Worm (Caenorhabditis elegans) whole organism, L2 larva: Measurements from ENCODE around the gene gpd-4.

ENCODE experiments used
- C34F6.9 ChIP-seq: fragments of 150-350 bp; optimal IDR thresholded peaks from 2 replicates; lab custom pipeline; 2014; ENCODE audit warnings: missing biosample characterization, missing genetic modification characterization
- F13H6.1 ChIP-seq: sonication (generic microtip); optimal IDR thresholded peaks from 2 replicates; lab custom pipeline; 2016; ENCODE audit warnings: missing genetic modification characterization, missing compliant biosample characterization
- R02D3.7 ChIP-seq: fragments of 150-350 bp; optimal IDR thresholded peaks from 2 replicates; lab custom pipeline; 2014; ENCODE audit warnings: missing biosample characterization, missing genetic modification characterization
- Y55F3AM.14 ChIP-seq: fragments of 200-800 bp; sonication (Bioruptor generic); optimal IDR thresholded peaks from 2 replicates; lab custom pipeline; 2018; ENCODE audit warnings: mild to moderate bottlenecking, missing genetic modification characterization, missing compliant biosample characterization
- ZK546.5 ChIP-seq: sonication (generic microtip); optimal IDR thresholded peaks from 2 replicates; lab custom pipeline; 2017; ENCODE audit warnings: missing biosample characterization, missing genetic modification characterization
- alr-1 ChIP-seq: fragments of 150-350 bp; optimal IDR thresholded peaks from 2 replicates; lab custom pipeline; 2014; ENCODE audit warnings: missing biosample characterization, missing genetic modification characterization
- aly-2 ChIP-seq: fragments of 150-350 bp; optimal IDR thresholded peaks from 2 replicates; lab custom pipeline; 2014; ENCODE audit warnings: missing biosample characterization, missing genetic modification characterization
- ama-1 ChIP-seq: fragments of 150-350 bp; optimal IDR thresholded peaks from 2 replicates; lab custom pipeline; 2018; ENCODE audit warnings: inconsistent platforms
- blmp-1 ChIP-seq: sonication (generic microtip); optimal IDR thresholded peaks from 2 replicates; lab custom pipeline; 2017; ENCODE audit warnings: missing genetic modification characterization, mild to moderate bottlenecking, missing compliant biosample characterization, antibody characterized with exemption, moderate library complexity; ENCODE audit not compliant: insufficient read depth
- ceh-16 ChIP-seq: fragments of 150-350 bp; optimal IDR thresholded peaks from 2 replicates; lab custom pipeline; 2014; ENCODE audit warnings: missing biosample characterization, missing genetic modification characterization
- ceh-82 ChIP-seq: fragments of 150-350 bp; optimal IDR thresholded peaks from 2 replicates; lab custom pipeline; 2014; ENCODE audit warnings: missing biosample characterization, missing genetic modification characterization
- crh-2 ChIP-seq: sonication (generic microtip); optimal IDR thresholded peaks from 2 replicates; lab custom pipeline; 2017; ENCODE audit warnings: missing biosample characterization, missing genetic modification characterization
- dmd-4 ChIP-seq: sonication (generic microtip); optimal IDR thresholded peaks from 2 replicates; lab custom pipeline; 2017; ENCODE audit warnings: missing biosample characterization, missing genetic modification characterization
- egl-27 ChIP-seq: sonication (generic microtip); optimal IDR thresholded peaks from 3 replicates; lab custom pipeline; 2017; ENCODE audit warnings: missing biosample characterization, missing genetic modification reagents, missing genetic modification characterization
- elt-1 ChIP-seq: fragments of 150-350 bp; optimal IDR thresholded peaks from 2 replicates; lab custom pipeline; 2014; ENCODE audit warnings: missing biosample characterization, missing genetic modification characterization
- elt-3 ChIP-seq: sonication (generic microtip); optimal IDR thresholded peaks from 2 replicates; lab custom pipeline; 2017; ENCODE audit warnings: missing biosample characterization, missing genetic modification characterization
- fos-1 ChIP-seq: fragments of 150-350 bp; optimal IDR thresholded peaks from 2 replicates; lab custom pipeline; 2014; ENCODE audit warnings: missing biosample characterization, missing genetic modification characterization
- gmeb-1 ChIP-seq: fragments of 150-350 bp; optimal IDR thresholded peaks from 2 replicates; lab custom pipeline; 2014; ENCODE audit warnings: missing biosample characterization, missing genetic modification characterization
- lin-11 ChIP-seq: fragments of 150-350 bp; sonication (generic microtip); optimal IDR thresholded peaks from 2 replicates; lab custom pipeline; 2014; ENCODE audit warnings: missing biosample characterization, missing genetic modification characterization, inconsistent platforms, mixed read lengths
- lin-13 ChIP-seq: fragments of 150-350 bp; optimal IDR thresholded peaks from 2 replicates; lab custom pipeline; 2014; ENCODE audit warnings: missing biosample characterization, missing genetic modification reagents, missing genetic modification characterization
- lin-39 ChIP-seq: fragments of 150-350 bp; optimal IDR thresholded peaks from 2 replicates; lab custom pipeline; 2014; ENCODE audit warnings: missing biosample characterization, missing genetic modification reagents, missing genetic modification characterization
- lsy-2 ChIP-seq, 2 experiments: fragments of 150-350 bp in 1 of 2; sonication (generic microtip) in 1 of 2; optimal IDR thresholded peaks; 2 replicates each; lab custom pipeline; 2014 to 2017; ENCODE audit warnings: missing biosample characterization in 2 of 2, missing genetic modification characterization in 2 of 2
- mab-5 ChIP-seq: fragments of 150-350 bp; optimal IDR thresholded peaks from 2 replicates; lab custom pipeline; 2014; ENCODE audit warnings: missing biosample characterization, missing genetic modification characterization
- mbf-1 ChIP-seq: sonication (generic microtip); optimal IDR thresholded peaks from 2 replicates; lab custom pipeline; 2017; ENCODE audit warnings: missing biosample characterization, missing genetic modification characterization
- mdl-1 ChIP-seq, 2 experiments: fragments of 150-350 bp in 1 of 2; sonication (generic microtip) in 1 of 2; optimal IDR thresholded peaks; 2 replicates each; lab custom pipeline; 2017; ENCODE audit warnings: missing biosample characterization in 2 of 2, missing genetic modification characterization in 2 of 2
- nhr-10 ChIP-seq: sonication (generic microtip); optimal IDR thresholded peaks from 2 replicates; lab custom pipeline; 2017; ENCODE audit warnings: missing biosample characterization, missing genetic modification characterization
- nhr-11 ChIP-seq: fragments of 150-350 bp; optimal IDR thresholded peaks from 2 replicates; lab custom pipeline; 2014; ENCODE audit warnings: missing biosample characterization, missing genetic modification characterization
- nhr-12 ChIP-seq: fragments of 150-350 bp; optimal IDR thresholded peaks from 2 replicates; lab custom pipeline; 2014; ENCODE audit warnings: missing biosample characterization, missing genetic modification characterization
- nhr-129 ChIP-seq: fragments of 150-350 bp; optimal IDR thresholded peaks from 2 replicates; lab custom pipeline; 2014; ENCODE audit warnings: missing biosample characterization, missing genetic modification characterization
- nhr-21 ChIP-seq: fragments of 150-350 bp; optimal IDR thresholded peaks from 2 replicates; lab custom pipeline; 2014; ENCODE audit warnings: missing biosample characterization, missing genetic modification characterization
- nhr-23 ChIP-seq: fragments of 150-350 bp; optimal IDR thresholded peaks from 2 replicates; lab custom pipeline; 2014; ENCODE audit warnings: missing biosample characterization, missing genetic modification reagents, missing genetic modification characterization
- nhr-237 ChIP-seq: fragments of 150-350 bp; optimal IDR thresholded peaks from 2 replicates; lab custom pipeline; 2014; ENCODE audit warnings: missing biosample characterization, missing genetic modification characterization
- nhr-25 ChIP-seq: fragments of 150-350 bp; sonication (generic microtip); optimal IDR thresholded peaks from 3 replicates; lab custom pipeline; 2014; ENCODE audit warnings: missing biosample characterization, missing genetic modification characterization
- nhr-6 ChIP-seq: fragments of 150-350 bp; optimal IDR thresholded peaks from 2 replicates; lab custom pipeline; 2014; ENCODE audit warnings: missing biosample characterization, missing genetic modification characterization
- nhr-77 ChIP-seq: fragments of 150-350 bp; optimal IDR thresholded peaks from 2 replicates; lab custom pipeline; 2014; ENCODE audit warnings: missing biosample characterization, missing genetic modification characterization
- peb-1 ChIP-seq: fragments of 150-350 bp; optimal IDR thresholded peaks from 2 replicates; lab custom pipeline; 2014; ENCODE audit warnings: missing biosample characterization, missing genetic modification characterization
- sem-4 ChIP-seq: fragments of 150-350 bp; optimal IDR thresholded peaks from 2 replicates; lab custom pipeline; 2014; ENCODE audit warnings: missing biosample characterization, missing genetic modification reagents, missing genetic modification characterization
- skn-1 ChIP-seq: sonication (generic microtip); optimal IDR thresholded peaks from 2 replicates; lab custom pipeline; 2017; ENCODE audit warnings: missing biosample characterization, missing genetic modification characterization
- sma-3 ChIP-seq: sonication (generic microtip); optimal IDR thresholded peaks from 2 replicates; lab custom pipeline; 2016; ENCODE audit warnings: missing genetic modification reagents, missing genetic modification characterization, missing compliant biosample characterization
- sma-9 ChIP-seq, 2 experiments: fragments of 150-350 bp in 1 of 2; sonication (generic microtip) in 1 of 2; optimal IDR thresholded peaks; 2 replicates each; lab custom pipeline; 2014 to 2016; ENCODE audit warnings: missing genetic modification characterization in 2 of 2, mild to moderate bottlenecking in 1 of 2, missing biosample characterization in 1 of 2, missing compliant biosample characterization in 1 of 2, missing genetic modification reagents in 1 of 2, moderate library complexity in 1 of 2
- snpc-4 ChIP-seq: fragments of 150-350 bp; optimal IDR thresholded peaks from 2 replicates; lab custom pipeline; 2014; ENCODE audit warnings: missing biosample characterization, missing genetic modification characterization
- unc-39 ChIP-seq: fragments of 150-350 bp; optimal IDR thresholded peaks from 2 replicates; lab custom pipeline; 2014; ENCODE audit warnings: missing biosample characterization, missing genetic modification characterization
- unc-55 ChIP-seq: fragments of 150-350 bp; sonication (generic microtip); optimal IDR thresholded peaks from 3 replicates; lab custom pipeline; 2014; ENCODE audit warnings: missing biosample characterization, missing genetic modification reagents, missing genetic modification characterization
- unc-62 ChIP-seq: fragments of 150-350 bp; optimal IDR thresholded peaks from 2 replicates; lab custom pipeline; 2014; ENCODE audit warnings: missing biosample characterization, missing genetic modification reagents, missing genetic modification characterization
- zag-1 ChIP-seq: fragments of 150-350 bp; optimal IDR thresholded peaks from 2 replicates; lab custom pipeline; 2014; ENCODE audit warnings: missing biosample characterization, missing genetic modification characterization
- ztf-1 ChIP-seq: fragments of 200-800 bp; sonication (Bioruptor generic); conservative IDR thresholded peaks from 2 replicates; pipeline ENCODE4 v1.3.6; 2022; ENCODE audit warnings: missing genetic modification characterization, missing compliant biosample characterization
- ztf-11 ChIP-seq: sonication (generic microtip); optimal IDR thresholded peaks from 2 replicates; lab custom pipeline; 2017; ENCODE audit warnings: missing biosample characterization, missing genetic modification characterization
- ztf-4 ChIP-seq: fragments of 150-350 bp; optimal IDR thresholded peaks from 2 replicates; lab custom pipeline; 2014; ENCODE audit warnings: missing biosample characterization, missing genetic modification characterization

gpd-4 gene

DNA sequence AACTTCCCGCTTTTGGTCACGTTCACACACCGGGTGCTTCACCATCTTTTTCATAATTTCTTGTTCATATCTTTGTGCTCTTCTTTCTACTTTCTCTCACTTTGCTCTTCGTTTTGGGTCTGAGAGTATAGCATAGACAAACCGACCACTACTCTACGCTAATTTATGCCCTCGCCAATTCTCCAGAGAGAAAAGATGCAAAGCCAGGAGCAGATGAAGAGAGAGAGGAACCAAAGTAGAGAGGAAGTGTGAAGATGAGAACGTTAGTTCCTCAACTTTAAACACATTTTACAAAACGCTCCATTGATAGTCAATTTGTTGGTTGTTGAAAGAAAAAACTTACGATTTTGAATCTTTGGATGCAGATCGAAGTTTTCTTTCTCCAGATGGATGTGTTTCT, 3.3 kb upstream of the gpd-4 start:
- no peak for TF ChIP-seq ceh-82 (tag; lab: Kevin White, UChicago)
- peak; percentile 13 for TF ChIP-seq C34F6.9 (tag; lab: Kevin White, UChicago)

DNA sequence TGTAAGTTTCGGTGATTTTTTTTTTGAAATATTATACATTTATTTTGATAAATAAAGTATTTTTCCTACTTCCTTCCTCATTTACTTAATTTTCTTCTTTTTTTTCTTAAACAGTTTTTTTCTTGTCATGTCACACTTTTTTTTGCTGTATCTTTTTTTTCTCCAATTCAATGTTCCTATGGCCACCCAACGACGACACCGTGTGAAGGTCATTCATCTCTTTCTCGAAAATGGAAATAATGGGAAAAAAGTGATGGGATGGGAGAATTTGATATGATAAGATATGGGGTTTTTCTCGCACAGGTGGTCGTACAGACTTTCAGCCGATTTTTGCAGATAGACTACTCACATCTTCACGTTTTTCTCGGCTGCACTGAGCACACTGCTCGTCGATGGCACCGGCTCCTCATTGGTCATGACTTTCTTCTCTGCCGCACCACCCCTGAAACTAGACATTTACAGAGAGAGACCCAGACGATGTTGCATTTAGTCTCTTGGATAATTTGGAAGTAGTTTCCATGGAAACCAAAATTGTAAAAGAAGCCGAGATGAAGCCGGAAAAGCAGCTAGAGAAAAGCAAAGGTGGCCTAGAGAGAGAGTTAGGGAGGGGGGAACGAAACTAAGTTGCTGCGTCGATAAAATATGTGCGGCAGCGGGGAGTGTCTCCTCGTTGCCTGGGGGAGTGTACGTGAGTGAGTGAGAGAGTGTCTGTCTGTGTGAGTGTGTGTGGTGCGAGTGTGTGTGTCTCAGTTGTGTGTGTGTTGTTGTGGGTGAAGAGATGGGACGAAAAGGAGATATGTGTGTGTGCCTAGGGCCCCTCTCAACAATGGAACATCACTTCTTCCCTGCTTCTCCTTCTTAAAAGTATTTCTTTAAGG, 1.9 kb upstream of the gpd-4 start, which contains the start of gene daf-19:
Gene daf-19 (minus strand): TSS at position 442 of the 878 bp plus-strand sequence.
- TF ChIP-seq snpc-4 (tag; lab: Kevin White, UChicago) (no peak), ztf-1 (GFP tag; lab: Robert Waterston, UW) (no peak), lin-13 (GFP tag; lab: Kevin White, UChicago) (peak; percentile 49), ama-1 (lab: Kevin White, UChicago) (peak; percentile 30), ZK546.5 (tag; lab: Kevin White, UChicago) (no peak), sma-3 (GFP tag; lab: Kevin White, UChicago) (peak; percentile 13), nhr-21 (peak; percentile 55), F13H6.1 (tag; lab: Kevin White, UChicago) (peak; percentile 61), skn-1 (no peak), Y55F3AM.14 (GFP tag; lab: Kevin White, UChicago) (peak; percentile 38), mdl-1 (tag; optimal IDR thresholded peaks at IDR 0.05; lab: Kevin White, UChicago) (peak in 1 of 2 experiments; percentile 36), alr-1 (no peak), peb-1 (tag; lab: Kevin White, UChicago) (no peak), nhr-237 (no peak), nhr-6 (tag; lab: Kevin White, UChicago) (no peak), nhr-129 (tag; lab: Kevin White, UChicago) (peak; percentile 71), egl-27 (peak; percentile 48), unc-62 (no peak), lin-39 (no peak), zag-1 (peak; percentile 43), mbf-1 (tag; lab: Kevin White, UChicago) (no peak), aly-2 (tag; lab: Kevin White, UChicago) (no peak), ceh-82 (tag; lab: Kevin White, UChicago) (no peak), blmp-1 (tag; lab: Kevin White, UChicago) (no peak), mab-5 (no peak), nhr-11 (tag; lab: Kevin White, UChicago) (no peak), dmd-4 (tag; lab: Kevin White, UChicago) (no peak), lin-11 (tag; lab: Kevin White, UChicago) (peak; percentile 63), ztf-4 (tag; lab: Kevin White, UChicago) (peak; percentile 56), sem-4 (tag; lab: Kevin White, UChicago) (no peak), ceh-16 (tag; lab: Kevin White, UChicago) (no peak), nhr-10 (peak; percentile 5), nhr-77 (tag; lab: Kevin White, UChicago) (no peak), gmeb-1 (tag; lab: Kevin White, UChicago) (no peak), crh-2 (tag; lab: Kevin White, UChicago) (peak; percentile 59), elt-3 (tag; lab: Kevin White, UChicago) (no peak), unc-39 (peak; percentile 82), nhr-23 (tag; lab: Kevin White, UChicago) (no peak), lsy-2 (tag; optimal IDR thresholded peaks at IDR 0.05; lab: Kevin White, UChicago) (peak; percentile 27 to 65), R02D3.7 (tag; lab: Kevin White, UChicago) (no peak), unc-55 (peak; percentile 76), nhr-12 (no peak), C34F6.9 (tag; lab: Kevin White, UChicago) (peak; percentile 78), sma-9 (GFP tag; optimal IDR thresholded peaks at IDR 0.05; lab: Kevin White, UChicago) (peak; percentile 53), sma-9 (tag; optimal IDR thresholded peaks at IDR 0.05; lab: Kevin White, UChicago) (no peak), ztf-11 (tag; lab: Kevin White, UChicago) (peak; percentile 12), nhr-25 (no peak), fos-1 (tag; lab: Kevin White, UChicago) (peak; percentile 33), elt-1 (tag; lab: Kevin White, UChicago) (no peak)
- TF ChIP-seq, all 48 proteins: peak for 21
